Fruit fly (Drosophila melanogaster): Measurements from ENCODE around the gene Tbc1d15-17.

DNA sequence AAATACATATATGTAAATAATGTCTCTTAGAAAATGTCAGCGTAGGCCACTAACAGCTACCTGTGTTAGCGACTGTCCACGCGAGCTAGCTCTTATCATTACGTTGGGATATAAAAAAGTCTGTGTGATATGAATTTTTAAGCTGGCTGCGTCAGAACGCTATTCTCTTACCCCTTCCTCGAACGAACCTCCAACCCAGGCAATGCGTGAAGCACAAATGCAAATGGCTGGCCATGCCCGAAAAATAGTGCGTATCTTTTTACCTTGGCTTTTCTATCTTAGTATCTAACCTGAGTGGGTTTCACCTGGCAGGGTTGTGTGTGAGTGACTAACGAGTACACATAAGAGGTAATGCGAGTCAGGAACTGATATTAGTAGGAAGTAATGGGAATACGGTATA, 43.8 kb upstream of the Tbc1d15-17 start:
- no peak for TF ChIP-seq insv (optimal IDR thresholded peaks at IDR 0.05)
- TF ChIP-seq h (optimal IDR thresholded peaks at IDR 0.05): no peak
